Fruit fly (Drosophila melanogaster): ENCODE results near the gene mib1.

- TF ChIP-seq Myc (optimal IDR thresholded peaks at IDR 0.05) (no peak), psq (optimal IDR thresholded peaks at IDR 0.05) (no peak), h (optimal IDR thresholded peaks at IDR 0.05) (no peak), insv (optimal IDR thresholded peaks at IDR 0.05) (no peak), ttk (optimal IDR thresholded peaks at IDR 0.05) (no peak)
These were observed 49.4 kb upstream of the mib1 start for dm6 chr3L:16060806-16061600.
